Worm (Caenorhabditis elegans): ENCODE measurements around the gene T10H4.13.
"Not testable (repeated sequence)": the region's sequence is repeated elsewhere in the genome, so short reads cannot be mapped to it uniquely, and the experiment has no call there.

T10H4.13 gene

DNA sequence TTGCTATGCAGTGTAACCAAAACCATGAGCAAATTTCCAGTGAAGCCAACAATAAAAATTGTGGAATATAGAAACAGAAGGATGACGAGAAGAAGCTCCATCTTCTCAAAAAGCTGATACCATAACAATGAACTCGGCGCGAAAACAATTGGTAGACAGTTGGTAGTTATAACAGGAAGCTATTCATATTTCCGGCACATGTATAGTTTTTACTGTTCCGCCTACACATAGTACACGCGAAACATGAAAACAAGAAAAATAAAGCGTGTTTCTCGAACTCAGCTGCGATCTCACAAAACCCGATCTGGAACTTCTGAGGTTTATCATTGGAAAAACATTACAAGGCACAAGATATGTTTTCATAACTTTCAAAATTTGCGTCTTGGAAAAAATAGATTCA, 8.3 kb downstream of the T10H4.13 start, which contains the start of gene srsx-37:
srsx-37 (minus strand) TSS at position 101 of the 400 bp plus-strand sequence.
- TF ChIP-seq ceh-18 (tag; optimal IDR thresholded peaks at IDR 0.05) (no peak), lim-6 (tag; optimal IDR thresholded peaks at IDR 0.05) (no peak), ttx-3 (tag; optimal IDR thresholded peaks at IDR 0.05) (no peak), ceh-6 (GFP tag; optimal IDR thresholded peaks at IDR 0.05) (no peak), unc-55 (GFP tag; optimal IDR thresholded peaks at IDR 0.05) (no peak), ceh-24 (tag; optimal IDR thresholded peaks at IDR 0.05) (no peak), Y22D7AL.16 (tag; optimal IDR thresholded peaks at IDR 0.05) (no peak), gmeb-2 (tag; optimal IDR thresholded peaks at IDR 0.05) (no peak), fkh-10 (GFP tag; optimal IDR thresholded peaks at IDR 0.05) (no peak), pha-2 (tag; optimal IDR thresholded peaks at IDR 0.05) (no peak)

DNA sequence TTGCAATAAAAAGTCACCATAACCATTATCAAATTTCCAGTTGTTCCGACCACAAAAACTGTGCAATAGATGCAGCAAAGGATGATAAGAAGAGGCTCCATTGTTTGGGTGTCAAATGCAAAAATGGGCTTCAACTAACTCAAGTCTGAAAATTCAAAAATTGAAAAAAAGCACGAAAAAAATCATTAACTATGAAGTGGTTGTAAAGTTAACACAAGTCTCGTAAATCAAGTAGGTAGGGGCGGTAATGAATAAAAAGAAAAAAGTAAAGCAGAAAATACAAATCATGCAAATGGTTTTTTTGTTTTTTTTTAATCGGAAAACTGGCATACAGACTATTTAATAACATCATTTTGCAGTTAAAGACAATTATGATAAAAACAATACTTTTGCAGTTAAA, 10.6 kb downstream of the T10H4.13 start, which contains the start of gene srsx-39:
srsx-39 (minus strand) TSS at position 101 of the 400 bp plus-strand sequence.
- not testable (repeated sequence) for TF ChIP-seq Y22D7AL.16 (tag; optimal IDR thresholded peaks at IDR 0.05); ceh-6 (GFP tag; optimal IDR thresholded peaks at IDR 0.05); K09A11.1 (tag; optimal IDR thresholded peaks at IDR 0.05; ENCODE audit: insufficient read depth)

ce11 chrV:15253529-15253928, 13.8 kb downstream of the T10H4.13 start, which contains the start of gene srbc-75:
TSS of gene srbc-75 (plus strand) at chrV:15253829.
- no peak for TF ChIP-seq F13H6.1 (tag; optimal IDR thresholded peaks at IDR 0.05)
- no peak for TF ChIP-seq sdc-2 (tag; optimal IDR thresholded peaks at IDR 0.05)
- TF ChIP-seq ceh-2 (tag; optimal IDR thresholded peaks at IDR 0.05): no peak
- TF ChIP-seq ztf-16 (tag; optimal IDR thresholded peaks at IDR 0.05): no peak
- TF ChIP-seq elt-4 (tag; optimal IDR thresholded peaks at IDR 0.05): no peak
- TF ChIP-seq ceh-31 (tag; optimal IDR thresholded peaks at IDR 0.05): no peak
- no peak for TF ChIP-seq syd-9 (tag; optimal IDR thresholded peaks at IDR 0.05)
- TF ChIP-seq rnt-1 (tag; optimal IDR thresholded peaks at IDR 0.05): no peak
- no peak for TF ChIP-seq ceh-24 (tag; optimal IDR thresholded peaks at IDR 0.05)
- TF ChIP-seq nhr-11 (tag; optimal IDR thresholded peaks at IDR 0.05): no peak

ce11 chrV:15252082-15252481, 15.2 kb downstream of the T10H4.13 start, which contains the start of gene srbc-76:
TSS of gene srbc-76 (plus strand) at chrV:15252382.
- no peak for TF ChIP-seq ztf-16 (tag; optimal IDR thresholded peaks at IDR 0.05)
- no peak for TF ChIP-seq C08G9.2 (tag; optimal IDR thresholded peaks at IDR 0.05)
- no peak for TF ChIP-seq lim-6 (tag; optimal IDR thresholded peaks at IDR 0.05)

ce11 chrV:15250304-15250703, 17.0 kb downstream of the T10H4.13 start, which contains the start of gene srd-28:
TSS of gene srd-28 (plus strand) at chrV:15250604.
- TF ChIP-seq ceh-19 (GFP tag; optimal IDR thresholded peaks at IDR 0.05); unc-55 (GFP tag; optimal IDR thresholded peaks at IDR 0.05); hlh-15 (tag; optimal IDR thresholded peaks at IDR 0.05): not testable (repeated sequence)

ce11 chrV:15244456-15244855, 22.8 kb downstream of the T10H4.13 start, which contains the start of gene kin-30:
TSS of gene kin-30 (plus strand) at chrV:15244756.
- no peak for TF ChIP-seq ceh-30 (tag; optimal IDR thresholded peaks at IDR 0.05)
- no peak for TF ChIP-seq hlh-6 (tag; optimal IDR thresholded peaks at IDR 0.05)
- TF ChIP-seq pha-4 (tag; optimal IDR thresholded peaks at IDR 0.05): no peak
- TF ChIP-seq tbx-7 (tag; optimal IDR thresholded peaks at IDR 0.05): no peak
- TF ChIP-seq ets-4 (tag; optimal IDR thresholded peaks at IDR 0.05): no peak
- no peak for TF ChIP-seq nhr-232 (tag; optimal IDR thresholded peaks at IDR 0.05)
- TF ChIP-seq ceh-22 (tag; optimal IDR thresholded peaks at IDR 0.05): no peak
- no peak for TF ChIP-seq ceh-45 (GFP tag; IDR thresholded peaks at IDR 0.05)
- TF ChIP-seq ama-1 (optimal IDR thresholded peaks at IDR 0.05): no peak
- TF ChIP-seq C08G9.2 (tag; optimal IDR thresholded peaks at IDR 0.05): no peak
- TF ChIP-seq pqm-1 (tag; optimal IDR thresholded peaks at IDR 0.05): no peak
